Worm (Caenorhabditis elegans) whole organism, L2 larva: ENCODE data around the gene F39G3.4.

Source experiments
- C34F6.9 ChIP-seq: fragments of 150-350 bp; optimal IDR thresholded peaks from 2 replicates; lab custom pipeline; 2014; ENCODE audit warnings: missing biosample characterization, missing genetic modification characterization
- F13H6.1 ChIP-seq: sonication (generic microtip); optimal IDR thresholded peaks from 2 replicates; lab custom pipeline; 2016; ENCODE audit warnings: missing genetic modification characterization, missing compliant biosample characterization
- R02D3.7 ChIP-seq: fragments of 150-350 bp; optimal IDR thresholded peaks from 2 replicates; lab custom pipeline; 2014; ENCODE audit warnings: missing biosample characterization, missing genetic modification characterization
- Y55F3AM.14 ChIP-seq: fragments of 200-800 bp; sonication (Bioruptor generic); optimal IDR thresholded peaks from 2 replicates; lab custom pipeline; 2018; ENCODE audit warnings: mild to moderate bottlenecking, missing genetic modification characterization, missing compliant biosample characterization
- alr-1 ChIP-seq: fragments of 150-350 bp; optimal IDR thresholded peaks from 2 replicates; lab custom pipeline; 2014; ENCODE audit warnings: missing biosample characterization, missing genetic modification characterization
- aly-2 ChIP-seq: fragments of 150-350 bp; optimal IDR thresholded peaks from 2 replicates; lab custom pipeline; 2014; ENCODE audit warnings: missing biosample characterization, missing genetic modification characterization
- ama-1 ChIP-seq: fragments of 150-350 bp; optimal IDR thresholded peaks from 2 replicates; lab custom pipeline; 2018; ENCODE audit warnings: inconsistent platforms
- blmp-1 ChIP-seq: sonication (generic microtip); optimal IDR thresholded peaks from 2 replicates; lab custom pipeline; 2017; ENCODE audit warnings: missing genetic modification characterization, mild to moderate bottlenecking, missing compliant biosample characterization, antibody characterized with exemption, moderate library complexity; ENCODE audit not compliant: insufficient read depth
- ceh-82 ChIP-seq: fragments of 150-350 bp; optimal IDR thresholded peaks from 2 replicates; lab custom pipeline; 2014; ENCODE audit warnings: missing biosample characterization, missing genetic modification characterization
- crh-2 ChIP-seq: sonication (generic microtip); optimal IDR thresholded peaks from 2 replicates; lab custom pipeline; 2017; ENCODE audit warnings: missing biosample characterization, missing genetic modification characterization
- dmd-4 ChIP-seq: sonication (generic microtip); optimal IDR thresholded peaks from 2 replicates; lab custom pipeline; 2017; ENCODE audit warnings: missing biosample characterization, missing genetic modification characterization
- elt-1 ChIP-seq: fragments of 150-350 bp; optimal IDR thresholded peaks from 2 replicates; lab custom pipeline; 2014; ENCODE audit warnings: missing biosample characterization, missing genetic modification characterization
- elt-3 ChIP-seq: sonication (generic microtip); optimal IDR thresholded peaks from 2 replicates; lab custom pipeline; 2017; ENCODE audit warnings: missing biosample characterization, missing genetic modification characterization
- fos-1 ChIP-seq: fragments of 150-350 bp; optimal IDR thresholded peaks from 2 replicates; lab custom pipeline; 2014; ENCODE audit warnings: missing biosample characterization, missing genetic modification characterization
- gmeb-1 ChIP-seq: fragments of 150-350 bp; optimal IDR thresholded peaks from 2 replicates; lab custom pipeline; 2014; ENCODE audit warnings: missing biosample characterization, missing genetic modification characterization
- lin-11 ChIP-seq: fragments of 150-350 bp; sonication (generic microtip); optimal IDR thresholded peaks from 2 replicates; lab custom pipeline; 2014; ENCODE audit warnings: missing biosample characterization, missing genetic modification characterization, inconsistent platforms, mixed read lengths
- lin-13 ChIP-seq: fragments of 150-350 bp; optimal IDR thresholded peaks from 2 replicates; lab custom pipeline; 2014; ENCODE audit warnings: missing biosample characterization, missing genetic modification reagents, missing genetic modification characterization
- lsy-2 ChIP-seq, 2 experiments: fragments of 150-350 bp in 1 of 2; sonication (generic microtip) in 1 of 2; optimal IDR thresholded peaks; 2 replicates each; lab custom pipeline; 2014 to 2017; ENCODE audit warnings: missing biosample characterization in 2 of 2, missing genetic modification characterization in 2 of 2
- mab-5 ChIP-seq: fragments of 150-350 bp; optimal IDR thresholded peaks from 2 replicates; lab custom pipeline; 2014; ENCODE audit warnings: missing biosample characterization, missing genetic modification characterization
- mdl-1 ChIP-seq, 2 experiments: fragments of 150-350 bp in 1 of 2; sonication (generic microtip) in 1 of 2; optimal IDR thresholded peaks; 2 replicates each; lab custom pipeline; 2017; ENCODE audit warnings: missing biosample characterization in 2 of 2, missing genetic modification characterization in 2 of 2
- nhr-10 ChIP-seq: sonication (generic microtip); optimal IDR thresholded peaks from 2 replicates; lab custom pipeline; 2017; ENCODE audit warnings: missing biosample characterization, missing genetic modification characterization
- nhr-11 ChIP-seq: fragments of 150-350 bp; optimal IDR thresholded peaks from 2 replicates; lab custom pipeline; 2014; ENCODE audit warnings: missing biosample characterization, missing genetic modification characterization
- nhr-129 ChIP-seq: fragments of 150-350 bp; optimal IDR thresholded peaks from 2 replicates; lab custom pipeline; 2014; ENCODE audit warnings: missing biosample characterization, missing genetic modification characterization
- nhr-21 ChIP-seq: fragments of 150-350 bp; optimal IDR thresholded peaks from 2 replicates; lab custom pipeline; 2014; ENCODE audit warnings: missing biosample characterization, missing genetic modification characterization
- nhr-237 ChIP-seq: fragments of 150-350 bp; optimal IDR thresholded peaks from 2 replicates; lab custom pipeline; 2014; ENCODE audit warnings: missing biosample characterization, missing genetic modification characterization
- nhr-25 ChIP-seq: fragments of 150-350 bp; sonication (generic microtip); optimal IDR thresholded peaks from 3 replicates; lab custom pipeline; 2014; ENCODE audit warnings: missing biosample characterization, missing genetic modification characterization
- nhr-6 ChIP-seq: fragments of 150-350 bp; optimal IDR thresholded peaks from 2 replicates; lab custom pipeline; 2014; ENCODE audit warnings: missing biosample characterization, missing genetic modification characterization
- nhr-77 ChIP-seq: fragments of 150-350 bp; optimal IDR thresholded peaks from 2 replicates; lab custom pipeline; 2014; ENCODE audit warnings: missing biosample characterization, missing genetic modification characterization
- peb-1 ChIP-seq: fragments of 150-350 bp; optimal IDR thresholded peaks from 2 replicates; lab custom pipeline; 2014; ENCODE audit warnings: missing biosample characterization, missing genetic modification characterization
- sma-3 ChIP-seq: sonication (generic microtip); optimal IDR thresholded peaks from 2 replicates; lab custom pipeline; 2016; ENCODE audit warnings: missing genetic modification reagents, missing genetic modification characterization, missing compliant biosample characterization
- sma-9 ChIP-seq, 2 experiments: fragments of 150-350 bp in 1 of 2; sonication (generic microtip) in 1 of 2; optimal IDR thresholded peaks; 2 replicates each; lab custom pipeline; 2014 to 2016; ENCODE audit warnings: missing genetic modification characterization in 2 of 2, mild to moderate bottlenecking in 1 of 2, missing biosample characterization in 1 of 2, missing compliant biosample characterization in 1 of 2, missing genetic modification reagents in 1 of 2, moderate library complexity in 1 of 2
- snpc-4 ChIP-seq: fragments of 150-350 bp; optimal IDR thresholded peaks from 2 replicates; lab custom pipeline; 2014; ENCODE audit warnings: missing biosample characterization, missing genetic modification characterization
- unc-55 ChIP-seq: fragments of 150-350 bp; sonication (generic microtip); optimal IDR thresholded peaks from 3 replicates; lab custom pipeline; 2014; ENCODE audit warnings: missing biosample characterization, missing genetic modification reagents, missing genetic modification characterization
- unc-62 ChIP-seq: fragments of 150-350 bp; optimal IDR thresholded peaks from 2 replicates; lab custom pipeline; 2014; ENCODE audit warnings: missing biosample characterization, missing genetic modification reagents, missing genetic modification characterization
- zag-1 ChIP-seq: fragments of 150-350 bp; optimal IDR thresholded peaks from 2 replicates; lab custom pipeline; 2014; ENCODE audit warnings: missing biosample characterization, missing genetic modification characterization
- ztf-1 ChIP-seq: fragments of 200-800 bp; sonication (Bioruptor generic); conservative IDR thresholded peaks from 2 replicates; pipeline ENCODE4 v1.3.6; 2022; ENCODE audit warnings: missing genetic modification characterization, missing compliant biosample characterization
- ztf-11 ChIP-seq: sonication (generic microtip); optimal IDR thresholded peaks from 2 replicates; lab custom pipeline; 2017; ENCODE audit warnings: missing biosample characterization, missing genetic modification characterization
- ztf-4 ChIP-seq: fragments of 150-350 bp; optimal IDR thresholded peaks from 2 replicates; lab custom pipeline; 2014; ENCODE audit warnings: missing biosample characterization, missing genetic modification characterization

F39G3.4 gene

DNA sequence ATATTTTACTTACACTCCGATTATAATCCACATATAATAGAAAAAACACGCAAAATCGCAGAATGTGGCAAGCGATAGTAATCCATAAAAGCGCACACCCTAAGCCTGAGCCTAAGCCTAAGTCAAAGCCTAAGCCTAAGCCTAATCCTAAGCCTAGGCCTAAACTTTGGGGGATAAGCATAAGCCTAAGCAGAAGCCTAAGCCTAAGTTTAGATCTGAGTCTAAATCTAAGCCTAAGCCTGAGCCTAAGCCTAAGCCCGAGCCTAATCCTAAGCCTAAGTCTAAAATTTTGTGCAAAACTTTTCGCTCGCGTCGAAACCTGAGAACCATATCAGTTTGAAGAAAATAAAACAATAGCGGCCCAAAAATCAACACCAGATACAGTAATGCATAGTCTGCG is 40.4 kb upstream of the F39G3.4 start:
- TF ChIP-seq ceh-82 (no peak), fos-1 (tag; lab: Kevin White, UChicago) (no peak), unc-55 (no peak), nhr-129 (tag; lab: Kevin White, UChicago) (no peak), sma-3 (no peak), aly-2 (tag; lab: Kevin White, UChicago) (no peak), zag-1 (tag; lab: Kevin White, UChicago) (no peak), nhr-237 (no peak), Y55F3AM.14 (GFP tag; lab: Kevin White, UChicago) (no peak), C34F6.9 (tag; lab: Kevin White, UChicago) (no peak), nhr-10 (tag; lab: Kevin White, UChicago) (no peak), mdl-1 (tag; optimal IDR thresholded peaks at IDR 0.05; lab: Kevin White, UChicago) (no peak), elt-1 (tag; lab: Kevin White, UChicago) (no peak), dmd-4 (tag; lab: Kevin White, UChicago) (no peak), F13H6.1 (tag; lab: Kevin White, UChicago) (no peak), unc-62 (GFP tag; lab: Kevin White, UChicago) (no peak), alr-1 (tag; lab: Kevin White, UChicago) (no peak), lin-11 (tag; lab: Kevin White, UChicago) (no peak), mab-5 (tag; lab: Kevin White, UChicago) (no peak), blmp-1 (no peak)

DNA sequence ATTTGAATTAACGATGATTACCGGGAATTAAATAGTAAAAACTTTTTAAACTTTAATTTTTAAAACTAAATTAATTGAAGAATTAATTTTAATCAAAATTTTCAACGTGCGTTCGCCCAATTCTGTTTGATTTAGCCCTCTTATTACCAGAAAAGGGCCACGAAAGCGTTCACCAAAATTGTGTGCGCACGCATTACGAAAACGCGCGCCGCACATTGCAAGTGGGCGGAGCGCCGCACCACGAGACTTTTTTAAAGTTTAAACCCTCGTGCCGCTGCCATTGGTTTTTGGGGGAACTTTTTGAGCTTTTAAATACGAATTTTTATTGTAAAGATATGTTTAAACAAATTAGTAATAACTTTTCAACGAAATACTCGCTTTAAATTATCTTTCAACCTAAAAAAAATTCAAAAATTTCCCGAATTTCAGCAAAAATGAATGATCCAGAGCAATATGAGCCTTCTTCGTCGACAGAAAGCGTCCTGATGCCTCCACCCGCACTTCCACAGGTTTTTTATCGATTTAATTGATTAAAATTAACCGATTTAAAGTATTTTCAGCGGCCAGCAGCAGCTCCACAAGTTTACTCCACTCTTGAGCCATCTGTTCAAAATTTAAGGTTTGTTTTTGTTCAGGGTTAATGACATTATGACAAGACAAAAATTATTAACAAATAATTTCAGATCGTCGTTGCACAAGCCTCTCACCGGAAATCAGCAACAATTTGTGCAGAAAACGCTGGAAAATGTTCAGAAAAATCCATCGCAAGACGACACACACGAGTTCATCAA is 37.7 kb upstream of the F39G3.4 start, which contains the start of gene taf-10:
TSS of gene taf-10 (plus strand) at position 424 of the 791 bp plus-strand sequence.
- TF ChIP-seq ztf-1 (GFP tag; lab: Robert Waterston, UW) (no peak), elt-3 (no peak), nhr-21 (tag; lab: Kevin White, UChicago) (peak; percentile 7), nhr-6 (tag; lab: Kevin White, UChicago) (no peak), nhr-11 (tag; lab: Kevin White, UChicago) (no peak), gmeb-1 (tag; lab: Kevin White, UChicago) (peak; percentile 66), nhr-129 (tag; lab: Kevin White, UChicago) (peak; percentile 63), mab-5 (tag; lab: Kevin White, UChicago) (peak; percentile 13), mdl-1 (tag; optimal IDR thresholded peaks at IDR 0.05; lab: Kevin White, UChicago) (peak; percentile 79), sma-3 (peak; percentile 46), alr-1 (tag; lab: Kevin White, UChicago) (no peak), snpc-4 (tag; lab: Kevin White, UChicago) (no peak), ztf-11 (tag; lab: Kevin White, UChicago) (no peak), R02D3.7 (no peak), peb-1 (tag; lab: Kevin White, UChicago) (no peak), lin-13 (GFP tag; lab: Kevin White, UChicago) (peak; percentile 42), ztf-4 (tag; lab: Kevin White, UChicago) (no peak), sma-9 (GFP tag; optimal IDR thresholded peaks at IDR 0.05; lab: Kevin White, UChicago) (peak; percentile 38), sma-9 (tag; optimal IDR thresholded peaks at IDR 0.05; lab: Kevin White, UChicago) (no peak), zag-1 (tag; lab: Kevin White, UChicago) (no peak), nhr-25 (peak; percentile 32), lsy-2 (tag; optimal IDR thresholded peaks at IDR 0.05; lab: Kevin White, UChicago) (peak; percentile 5 to 48), C34F6.9 (tag; lab: Kevin White, UChicago) (peak; percentile 45), F13H6.1 (tag; lab: Kevin White, UChicago) (peak; percentile 5), Y55F3AM.14 (GFP tag; lab: Kevin White, UChicago) (peak; percentile 0), lin-11 (tag; lab: Kevin White, UChicago) (peak; percentile 38), unc-55 (peak; percentile 59), nhr-237 (no peak)
- TF ChIP-seq, all 48 proteins: peak for 15

DNA sequence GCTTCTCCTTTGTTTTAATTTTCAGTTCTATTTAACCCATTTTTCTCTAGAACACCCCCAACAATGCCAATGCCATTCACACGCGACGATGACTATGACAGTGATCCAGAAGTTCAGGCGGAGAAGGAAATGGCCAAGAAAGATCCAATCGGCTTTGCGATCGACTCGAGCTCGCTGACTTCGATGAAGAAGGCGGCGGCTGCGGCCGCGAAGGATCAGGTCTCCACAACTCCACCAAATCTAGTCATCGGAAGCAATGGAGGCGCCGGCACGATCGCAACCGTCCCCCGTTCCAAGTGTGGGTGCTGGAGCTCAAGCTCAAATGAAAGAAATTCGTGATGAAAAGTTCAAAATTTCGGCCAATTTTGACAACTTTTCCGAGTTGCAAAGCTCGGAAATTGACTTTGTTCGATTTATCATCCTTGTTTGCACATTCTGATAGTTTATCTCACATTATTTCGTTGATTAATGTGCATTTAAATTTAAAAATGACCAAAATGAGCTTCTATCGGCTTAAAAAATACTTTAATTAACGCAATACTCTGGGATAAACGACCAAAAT is 36.5 kb upstream of the F39G3.4 start, which contains the start of gene K03B4.2:
TSS of gene K03B4.2 (plus strand) at position 51 of the 562 bp plus-strand sequence.
- no peak for TF ChIP-seq nhr-77 (tag; lab: Kevin White, UChicago)
- TF ChIP-seq Y55F3AM.14 (GFP tag; lab: Kevin White, UChicago): peak; percentile 33
- peak; percentile 31 for TF ChIP-seq ama-1 (lab: Kevin White, UChicago)
- peak; percentile 2 for TF ChIP-seq crh-2 (tag; lab: Kevin White, UChicago)
